Worm (Caenorhabditis elegans) whole organism, L4 larva: Measurements from ENCODE around the gene lmtr-3.

ENCODE experiments used
- F26F4.8 ChIP-seq: fragments of 200-800 bp; sonication (Bioruptor generic); conservative IDR thresholded peaks from 2 replicates; pipeline ENCODE4 v1.3.6; 2022; ENCODE audit warnings: missing genetic modification characterization, missing compliant biosample characterization
- F37D6.2 ChIP-seq: sonication (generic microtip); optimal IDR thresholded peaks from 2 replicates; lab custom pipeline; 2016; ENCODE audit warnings: mild to moderate bottlenecking, missing genetic modification characterization, missing compliant biosample characterization
- F44E2.7 ChIP-seq: fragments of 200-800 bp; sonication (Bioruptor generic); IDR thresholded peaks from 2 replicates; pipeline ENCODE4 v2.1.2; 2022; ENCODE audit warnings: missing genetic modification characterization, missing compliant biosample characterization
- Y48G9A.11 ChIP-seq: fragments of 200-800 bp; sonication (Bioruptor generic); IDR thresholded peaks from 2 replicates; pipeline ENCODE4 v1.3.6; 2022; ENCODE audit warnings: missing genetic modification reagents, missing genetic modification characterization, missing compliant biosample characterization
- Y5F2A.4 ChIP-seq: fragments of 200-800 bp; sonication (Bioruptor generic); optimal IDR thresholded peaks from 2 replicates; lab custom pipeline; 2018; ENCODE audit warnings: mild to moderate bottlenecking, missing genetic modification characterization, missing compliant biosample characterization
- aha-1 ChIP-seq: fragments of 150-350 bp; peaks from one replicate; lab custom pipeline; 2014; ENCODE audit warnings: missing biosample characterization, missing genetic modification characterization
- ama-1 ChIP-seq: fragments of 150-350 bp; optimal IDR thresholded peaks from 2 replicates; lab custom pipeline; 2014; ENCODE audit warnings: inconsistent platforms, mixed read lengths
- arid-1 ChIP-seq: fragments of 200-800 bp; sonication (Bioruptor generic); conservative IDR thresholded peaks from 2 replicates; pipeline ENCODE4 v1.3.6; 2022; ENCODE audit warnings: missing genetic modification reagents, missing genetic modification characterization, missing compliant biosample characterization
- ceh-44 ChIP-seq: fragments of 200-800 bp; sonication (Bioruptor generic); IDR thresholded peaks from 2 replicates; pipeline ENCODE4 v1.3.6; 2022; ENCODE audit warnings: missing genetic modification reagents, missing genetic modification characterization, missing compliant biosample characterization
- daf-12 ChIP-seq: fragments of 150-350 bp; optimal IDR thresholded peaks from 2 replicates; lab custom pipeline; 2014; ENCODE audit warnings: missing biosample characterization, missing genetic modification reagents, missing genetic modification characterization
- daf-8 ChIP-seq: fragments of 200-800 bp; sonication (Bioruptor generic); IDR thresholded peaks from 2 replicates; pipeline ENCODE4 v1.3.6; 2022; ENCODE audit warnings: missing genetic modification characterization, missing compliant biosample characterization
- dmd-8 ChIP-seq: fragments of 200-800 bp; sonication (Bioruptor generic); IDR thresholded peaks from 2 replicates; pipeline ENCODE4 v1.3.6; 2022; ENCODE audit warnings: missing genetic modification characterization, missing compliant biosample characterization
- dve-1 ChIP-seq: sonication (generic microtip); optimal IDR thresholded peaks from 2 replicates; lab custom pipeline; 2017; ENCODE audit warnings: antibody characterized with exemption, mild to moderate bottlenecking, missing genetic modification characterization, missing compliant biosample characterization; ENCODE audit not compliant: insufficient read depth
- fkh-10 ChIP-seq: fragments of 150-350 bp; optimal IDR thresholded peaks from 2 replicates; lab custom pipeline; 2014; ENCODE audit warnings: missing biosample characterization, missing genetic modification reagents, missing genetic modification characterization
- hlh-11 ChIP-seq: fragments of 200-800 bp; sonication (Bioruptor generic); optimal IDR thresholded peaks from 2 replicates; lab custom pipeline; 2018; ENCODE audit warnings: mild to moderate bottlenecking, missing genetic modification characterization, missing compliant biosample characterization
- hlh-30 ChIP-seq: sonication (generic microtip); optimal IDR thresholded peaks from 2 replicates; lab custom pipeline; 2017; ENCODE audit warnings: antibody characterized with exemption, mild to moderate bottlenecking, missing genetic modification characterization, missing compliant biosample characterization; ENCODE audit not compliant: insufficient read depth
- hmg-1.1 ChIP-seq: fragments of 200-800 bp; sonication (Bioruptor generic); IDR thresholded peaks from 2 replicates; pipeline ENCODE4 v1.3.6; 2022; ENCODE audit warnings: missing genetic modification reagents, missing genetic modification characterization, missing compliant biosample characterization
- lin-13 ChIP-seq: fragments of 150-350 bp; optimal IDR thresholded peaks from 2 replicates; lab custom pipeline; 2014; ENCODE audit warnings: missing biosample characterization, missing genetic modification reagents, missing genetic modification characterization
- lin-38 ChIP-seq: fragments of 200-800 bp; sonication (Bioruptor generic); IDR thresholded peaks from 2 replicates; pipeline ENCODE4 v1.3.6; 2022; ENCODE audit warnings: missing genetic modification reagents, missing genetic modification characterization, missing compliant biosample characterization
- lin-39 ChIP-seq: fragments of 150-350 bp; optimal IDR thresholded peaks from 2 replicates; lab custom pipeline; 2014; ENCODE audit warnings: missing biosample characterization, missing genetic modification reagents, missing genetic modification characterization
- lir-3 ChIP-seq: sonication (generic microtip); optimal IDR thresholded peaks from 2 replicates; lab custom pipeline; 2016; ENCODE audit warnings: mild to moderate bottlenecking, missing genetic modification characterization, missing compliant biosample characterization
- mdt-29 ChIP-seq: fragments of 200-800 bp; sonication (Bioruptor generic); IDR thresholded peaks from 2 replicates; pipeline ENCODE4 v1.3.6; 2022; ENCODE audit warnings: missing genetic modification reagents, missing genetic modification characterization, missing compliant biosample characterization
- mep-1 ChIP-seq: fragments of 150-350 bp; sonication (generic microtip); optimal IDR thresholded peaks from 3 replicates; lab custom pipeline; 2014; ENCODE audit warnings: missing biosample characterization, missing genetic modification characterization
- mes-2 ChIP-seq: sonication (generic microtip); optimal IDR thresholded peaks from 2 replicates; lab custom pipeline; 2016; ENCODE audit warnings: missing genotype, mild to moderate bottlenecking, missing genetic modification characterization, missing compliant biosample characterization; ENCODE audit not compliant: poor library complexity, severe bottlenecking
- mxl-3 ChIP-seq: fragments of 200-800 bp; sonication (Bioruptor generic); optimal IDR thresholded peaks from 2 replicates; lab custom pipeline; 2018; ENCODE audit warnings: mild to moderate bottlenecking, missing genetic modification characterization, missing compliant biosample characterization
- nhr-11 ChIP-seq: fragments of 150-350 bp; optimal IDR thresholded peaks from 2 replicates; lab custom pipeline; 2014; ENCODE audit warnings: missing biosample characterization, missing genetic modification characterization
- nhr-25 ChIP-seq: sonication (generic microtip); optimal IDR thresholded peaks from 2 replicates; lab custom pipeline; 2017; ENCODE audit warnings: missing genetic modification characterization, mild to moderate bottlenecking, missing compliant biosample characterization, antibody characterized with exemption, moderate library complexity, borderline replicate concordance; ENCODE audit not compliant: insufficient read depth
- nhr-28 ChIP-seq: fragments of 150-350 bp; optimal IDR thresholded peaks from 2 replicates; lab custom pipeline; 2014; ENCODE audit warnings: missing biosample characterization, missing genetic modification characterization
- nhr-42 ChIP-seq: fragments of 200-800 bp; sonication (Bioruptor generic); IDR thresholded peaks from 2 replicates; pipeline ENCODE4 v1.3.6; 2022; ENCODE audit warnings: missing genetic modification characterization, missing compliant biosample characterization
- nhr-6 ChIP-seq: fragments of 150-350 bp; optimal IDR thresholded peaks from 2 replicates; lab custom pipeline; 2014; ENCODE audit warnings: missing biosample characterization, missing genetic modification characterization
- php-3 ChIP-seq: fragments of 200-800 bp; sonication (Bioruptor generic); IDR thresholded peaks from 2 replicates; pipeline ENCODE4 v1.3.6; 2022; ENCODE audit warnings: missing genetic modification reagents, missing genetic modification characterization, missing compliant biosample characterization
- pqm-1 ChIP-seq: sonication (generic microtip); optimal IDR thresholded peaks from 2 replicates; lab custom pipeline; 2017; ENCODE audit warnings: missing biosample characterization, missing genetic modification characterization
- sdz-12 ChIP-seq: fragments of 200-800 bp; sonication (Bioruptor generic); optimal IDR thresholded peaks from 2 replicates; lab custom pipeline; 2018; ENCODE audit warnings: mild to moderate bottlenecking, missing genetic modification characterization, missing compliant biosample characterization
- spr-3 ChIP-seq: fragments of 200-800 bp; sonication (Bioruptor generic); optimal IDR thresholded peaks from 2 replicates; lab custom pipeline; 2018; ENCODE audit warnings: mild to moderate bottlenecking, missing genetic modification characterization, missing compliant biosample characterization
- zag-1 ChIP-seq: fragments of 150-350 bp; optimal IDR thresholded peaks from 2 replicates; lab custom pipeline; 2014; ENCODE audit warnings: missing biosample characterization, missing genetic modification characterization
- zip-11 ChIP-seq: fragments of 200-800 bp; sonication (Bioruptor generic); IDR thresholded peaks from 2 replicates; pipeline ENCODE4 v1.3.6; 2022; ENCODE audit warnings: missing genetic modification characterization, missing compliant biosample characterization
- ztf-11 ChIP-seq: fragments of 150-350 bp; optimal IDR thresholded peaks from 2 replicates; lab custom pipeline; 2014; ENCODE audit warnings: missing biosample characterization, missing genetic modification characterization

Gene lmtr-3

ce11 chrV:11140326-11140725 lies 16.3 kb downstream of the lmtr-3 start (continued):
- TF ChIP-seq zip-11 (no peak), lin-39 (tag; lab: Kevin White, UChicago) (no peak), nhr-28 (tag; lab: Kevin White, UChicago) (peak; percentile 26), mes-2 (tag; lab: Kevin White, UChicago) (no peak), nhr-25 (tag; lab: Kevin White, UChicago) (no peak), nhr-11 (tag; lab: Kevin White, UChicago) (peak; percentile 20), nhr-42 (no peak), Y48G9A.11 (GFP tag; lab: Robert Waterston, UW) (no peak), F26F4.8 (GFP tag; lab: Robert Waterston, UW) (no peak), lin-38 (no peak), pqm-1 (no peak), hlh-11 (tag; lab: Kevin White, UChicago) (peak; percentile 62), daf-12 (no peak), lin-13 (no peak), mep-1 (tag; lab: Kevin White, UChicago) (peak; percentile 23), php-3 (GFP tag; lab: Robert Waterston, UW) (no peak), nhr-6 (tag; lab: Kevin White, UChicago) (no peak), dve-1 (tag; lab: Kevin White, UChicago) (peak; percentile 12), hlh-30 (tag; lab: Kevin White, UChicago) (peak; percentile 21), aha-1 (tag; lab: Kevin White, UChicago) (peak; percentile 73), F37D6.2 (tag; lab: Kevin White, UChicago) (no peak), zag-1 (no peak), fkh-10 (no peak), sdz-12 (no peak), lir-3 (tag; lab: Kevin White, UChicago) (no peak), dmd-8 (GFP tag; lab: Robert Waterston, UW) (no peak), spr-3 (GFP tag; lab: Kevin White, UChicago) (no peak), mxl-3 (peak; percentile 47)
- TF ChIP-seq, all 104 proteins: peak for 11

ce11 chrV:11141179-11141578 lies 17.2 kb downstream of the lmtr-3 start, which contains the start of gene folt-1:
Gene folt-1 (plus strand): TSS chrV:11141479.
- no peak for TF ChIP-seq ceh-44 (GFP tag; lab: Robert Waterston, UW)
- TF ChIP-seq daf-8 (GFP tag; lab: Robert Waterston, UW) = no peak
- no peak for TF ChIP-seq mes-2 (tag; lab: Kevin White, UChicago)
- no peak for TF ChIP-seq F44E2.7 (GFP tag; lab: Robert Waterston, UW)
- TF ChIP-seq lin-38 = no peak

- TF ChIP-seq dmd-8 (GFP tag; lab: Robert Waterston, UW) (no peak), arid-1 (GFP tag; lab: Robert Waterston, UW) (no peak), hmg-1.1 (GFP tag; lab: Robert Waterston, UW) (no peak), spr-3 (GFP tag; lab: Kevin White, UChicago) (no peak), fkh-10 (no peak), mdt-29 (GFP tag; lab: Robert Waterston, UW) (no peak), ztf-11 (tag; lab: Kevin White, UChicago) (no peak), lin-38 (no peak), ama-1 (lab: Kevin White, UChicago) (no peak), Y5F2A.4 (GFP tag; lab: Kevin White, UChicago) (no peak), nhr-42 (no peak), lir-3 (tag; lab: Kevin White, UChicago) (no peak), daf-12 (no peak)
Observed at ce11 chrV:11144694-11145093, 20.7 kb downstream of the lmtr-3 start, which contains the start of gene C06H2.7. Gene C06H2.7 (minus strand): TSS chrV:11144794.
